Fruit fly (Drosophila melanogaster): ENCODE measurements around the gene fbp.

Gene fbp

dm6 chr2L:19735635-19736109, 28.3 kb downstream of the fbp start, which contains the start of the genes CG10462 and Nf-YB (continued):
- TF ChIP-seq CG34224 (GFP tag; IDR thresholded peaks at IDR 0.05; ENCODE audit: partially characterized antibody) (peak; percentile 88), amos (GFP tag; IDR thresholded peaks at IDR 0.05; ENCODE audit: partially characterized antibody) (peak; percentile 90), pzg (GFP tag; optimal IDR thresholded peaks at IDR 0.05) (peak; percentile 89), nerfin-2 (GFP tag; IDR thresholded peaks at IDR 0.05; ENCODE audit: partially characterized antibody) (peak; percentile 98), ERR (GFP tag; optimal IDR thresholded peaks at IDR 0.05) (no peak), CG14441 (GFP tag; IDR thresholded peaks at IDR 0.05) (no peak), CG17186 (GFP tag; optimal IDR thresholded peaks at IDR 0.05) (peak; percentile 88), phol (tag; optimal IDR thresholded peaks at IDR 0.05) (peak; percentile 24)

DNA sequence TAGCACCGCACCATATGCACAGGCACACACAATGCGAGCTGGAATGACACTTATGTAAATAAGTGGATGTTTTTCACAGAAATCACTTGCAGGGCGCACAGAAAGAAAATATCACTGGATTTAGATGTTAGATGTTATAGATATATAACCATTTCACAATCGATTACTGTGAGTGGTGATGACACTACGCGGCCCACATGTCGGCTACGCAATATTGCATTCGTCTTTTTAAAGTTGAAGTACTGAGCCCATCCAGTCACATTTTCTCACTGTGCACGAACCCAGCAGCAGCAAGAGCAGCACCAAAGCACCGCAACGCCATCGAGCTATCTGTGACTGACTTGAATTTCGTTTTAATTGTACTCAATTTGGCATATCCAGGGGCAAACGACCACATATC, 41.4 kb downstream of the fbp start:
- TF ChIP-seq rib (GFP tag; IDR thresholded peaks at IDR 0.05) (no peak), CG10267 (tag; optimal IDR thresholded peaks at IDR 0.05) (no peak), chif (GFP tag; optimal IDR thresholded peaks at IDR 0.05) (peak in 1 of 2 experiments; percentile 29), lola (GFP tag; optimal IDR thresholded peaks at IDR 0.05) (peak in 1 of 3 experiments; percentile 19), Xbp1 (GFP tag; optimal IDR thresholded peaks at IDR 0.05) (peak; percentile 15), CG7357 (GFP tag; IDR thresholded peaks at IDR 0.05) (no peak), CG17568 (GFP tag; optimal IDR thresholded peaks at IDR 0.05) (no peak), Ssrp (tag; optimal IDR thresholded peaks at IDR 0.05) (peak; percentile 9), jing (GFP tag; optimal IDR thresholded peaks at IDR 0.05) (peak; percentile 29), slp2 (GFP tag; optimal IDR thresholded peaks at IDR 0.05) (no peak), CG30431 (GFP tag; optimal IDR thresholded peaks at IDR 0.05) (peak; percentile 5), CG4404 (GFP tag; IDR thresholded peaks at IDR 0.05) (no peak), CG10462 (GFP tag; optimal IDR thresholded peaks at IDR 0.05) (no peak), CG10366 (GFP tag; IDR thresholded peaks at IDR 0.05) (peak; percentile 10; the same call in 1 of the 2 replicates), danr (GFP tag; IDR thresholded peaks at IDR 0.05) (no peak), ranshi (GFP tag; IDR thresholded peaks at IDR 0.05) (no peak), CG17186 (GFP tag; optimal IDR thresholded peaks at IDR 0.05) (no peak), CG6175 (GFP tag; IDR thresholded peaks at IDR 0.05) (no peak), CG11093 (GFP tag; IDR thresholded peaks at IDR 0.05) (0 out of 3 replicates have a peak, but pooled peaks have one; percentile 31), CG17328 (GFP tag; IDR thresholded peaks at IDR 0.05) (0 out of 2 replicates have a peak, but pooled peaks have one; percentile 60), Hey (tag; optimal IDR thresholded peaks at IDR 0.05) (no peak)
